Worm (Caenorhabditis elegans) whole organism, L1 larva: ENCODE data around the gene moc-2.

Experiments
- C16A3.4 ChIP-seq: fragments of 150-350 bp; optimal IDR thresholded peaks from 2 replicates; lab custom pipeline; 2014; ENCODE audit warnings: missing biosample characterization, missing genetic modification characterization
- F16B12.6 ChIP-seq: fragments of 150-350 bp; optimal IDR thresholded peaks from 2 replicates; lab custom pipeline; 2014; ENCODE audit warnings: missing biosample characterization, missing genetic modification characterization
- Y116A8C.19 ChIP-seq: sonication (generic microtip); optimal IDR thresholded peaks from 2 replicates; lab custom pipeline; 2016; ENCODE audit warnings: missing compliant biosample characterization, missing genetic modification characterization, borderline replicate concordance
- aha-1 ChIP-seq: fragments of 150-350 bp; optimal IDR thresholded peaks from 2 replicates; lab custom pipeline; 2014; ENCODE audit warnings: missing biosample characterization, missing genetic modification characterization
- ceh-63 ChIP-seq: fragments of 200-800 bp; sonication (Bioruptor generic); optimal IDR thresholded peaks from 2 replicates; lab custom pipeline; 2018; ENCODE audit warnings: mild to moderate bottlenecking, missing genetic modification characterization, missing compliant biosample characterization
- ceh-8 ChIP-seq: fragments of 200-800 bp; sonication (Bioruptor generic); optimal IDR thresholded peaks from 2 replicates; lab custom pipeline; 2018; ENCODE audit warnings: mild to moderate bottlenecking, missing genetic modification characterization, moderate library complexity, missing compliant biosample characterization
- ceh-82 ChIP-seq, 3 experiments: fragments of 150-350 bp in 1 of 3; sonication (generic microtip) in 2 of 3; optimal IDR thresholded peaks; 2 replicates each; lab custom pipeline; 2014 to 2017; ENCODE audit warnings: missing biosample characterization in 3 of 3, missing genetic modification characterization in 3 of 3
- ceh-88 ChIP-seq: fragments of 200-800 bp; sonication (Bioruptor generic); IDR thresholded peaks from 2 replicates; pipeline ENCODE4 v1.3.6; 2022; ENCODE audit warnings: missing genetic modification characterization, missing compliant biosample characterization
- ceh-90 ChIP-seq: sonication (generic microtip); optimal IDR thresholded peaks from 2 replicates; lab custom pipeline; 2016; ENCODE audit warnings: missing genetic modification characterization, missing compliant biosample characterization
- ces-1 ChIP-seq: fragments of 150-350 bp; optimal IDR thresholded peaks from 2 replicates; lab custom pipeline; 2014; ENCODE audit warnings: missing biosample characterization, missing genetic modification reagents, missing genetic modification characterization
- dpl-1 ChIP-seq, 3 experiments: fragments of 150-350 bp in 2 of 3; sonication (generic microtip) in 1 of 3; optimal IDR thresholded peaks; 2 replicates each; lab custom pipeline; 2014 to 2017; ENCODE audit warnings: missing biosample characterization in 3 of 3, missing genetic modification characterization in 3 of 3, missing genetic modification reagents in 3 of 3
- dsc-1 ChIP-seq: sonication (generic microtip); optimal IDR thresholded peaks from 2 replicates; lab custom pipeline; 2016; ENCODE audit warnings: mild to moderate bottlenecking, missing genetic modification characterization, missing compliant biosample characterization
- efl-3 ChIP-seq: fragments of 200-800 bp; sonication (Bioruptor generic); optimal IDR thresholded peaks from 2 replicates; lab custom pipeline; 2018; ENCODE audit warnings: mild to moderate bottlenecking, missing genetic modification characterization, missing compliant biosample characterization
- egl-27 ChIP-seq, 2 experiments: fragments of 150-350 bp in 1 of 2; sonication (generic microtip); optimal IDR thresholded peaks; 3 replicates each; lab custom pipeline; 2017 to 2018; ENCODE audit warnings: missing biosample characterization in 2 of 2, missing genetic modification characterization in 2 of 2, missing genetic modification reagents in 2 of 2
- elt-2 ChIP-seq: sonication (generic microtip); optimal IDR thresholded peaks from 2 replicates; lab custom pipeline; 2016; ENCODE audit warnings: missing genetic modification characterization, mild to moderate bottlenecking, inconsistent platforms, missing compliant biosample characterization, missing genetic modification reagents
- elt-3 ChIP-seq, 6 experiments: fragments of 150-350 bp in 1 of 6; sonication (generic microtip); optimal IDR thresholded peaks; 2 replicates each; lab custom pipeline; 2017 to 2018; ENCODE audit warnings: missing biosample characterization in 6 of 6, missing genetic modification characterization in 6 of 6, inconsistent platforms in 1 of 6
- ets-5 ChIP-seq: fragments of 200-800 bp; sonication (Bioruptor generic); IDR thresholded peaks from 2 replicates; pipeline ENCODE4 v1.3.6; 2022; ENCODE audit warnings: missing genetic modification characterization, missing compliant biosample characterization
- fkh-4 ChIP-seq: sonication (generic microtip); optimal IDR thresholded peaks from 2 replicates; lab custom pipeline; 2016; ENCODE audit warnings: missing compliant biosample characterization, missing genetic modification characterization, borderline replicate concordance
- fkh-8 ChIP-seq: sonication (generic microtip); optimal IDR thresholded peaks from 2 replicates; lab custom pipeline; 2016; ENCODE audit warnings: mild to moderate bottlenecking, missing genetic modification characterization, missing compliant biosample characterization
- grh-1 ChIP-seq: fragments of 200-800 bp; sonication (Bioruptor generic); IDR thresholded peaks from 2 replicates; pipeline ENCODE4 v1.3.6; 2022; ENCODE audit warnings: missing genetic modification reagents, missing genetic modification characterization, missing compliant biosample characterization
- hlh-4 ChIP-seq: sonication (generic microtip); optimal IDR thresholded peaks from 2 replicates; lab custom pipeline; 2016; ENCODE audit warnings: mild to moderate bottlenecking, missing genetic modification characterization, missing compliant biosample characterization
- irx-1 ChIP-seq: sonication (generic microtip); optimal IDR thresholded peaks from 2 replicates; lab custom pipeline; 2016; ENCODE audit warnings: missing genetic modification characterization, missing compliant biosample characterization
- isw-1 ChIP-seq: fragments of 200-800 bp; sonication (Bioruptor generic); IDR thresholded peaks from 2 replicates; pipeline ENCODE4 v1.3.6; 2022; ENCODE audit warnings: missing genetic modification characterization, missing compliant biosample characterization
- jun-1 ChIP-seq: fragments of 150-350 bp; optimal IDR thresholded peaks from 2 replicates; lab custom pipeline; 2014; ENCODE audit warnings: missing biosample characterization, missing genetic modification reagents, missing genetic modification characterization
- lin-14 ChIP-seq: fragments of 200-800 bp; sonication (Bioruptor generic); optimal IDR thresholded peaks from 2 replicates; lab custom pipeline; 2018; ENCODE audit warnings: mild to moderate bottlenecking, missing genetic modification characterization, moderate library complexity, missing compliant biosample characterization
- lin-15B ChIP-seq: fragments of 150-350 bp; sonication (generic microtip); optimal IDR thresholded peaks from 3 replicates; lab custom pipeline; 2014; ENCODE audit warnings: missing biosample characterization, missing genetic modification characterization
- lin-39 ChIP-seq: fragments of 150-350 bp; optimal IDR thresholded peaks from 2 replicates; lab custom pipeline; 2014; ENCODE audit warnings: missing biosample characterization, missing genetic modification reagents, missing genetic modification characterization
- lir-3 ChIP-seq: sonication (generic microtip); optimal IDR thresholded peaks from 2 replicates; lab custom pipeline; 2016; ENCODE audit warnings: mild to moderate bottlenecking, missing genetic modification characterization, moderate library complexity, missing compliant biosample characterization; ENCODE audit not compliant: poor library complexity
- lsy-2 ChIP-seq, 2 experiments: fragments of 150-350 bp; optimal IDR thresholded peaks; 2 replicates each; lab custom pipeline; 2014; ENCODE audit warnings: missing biosample characterization in 2 of 2, missing genetic modification characterization in 2 of 2
- mef-2 ChIP-seq: fragments of 150-350 bp; optimal IDR thresholded peaks from 2 replicates; lab custom pipeline; 2014; ENCODE audit warnings: missing biosample characterization, missing genetic modification characterization
- nhr-11 ChIP-seq: fragments of 150-350 bp; optimal IDR thresholded peaks from 2 replicates; lab custom pipeline; 2014; ENCODE audit warnings: missing biosample characterization, missing genetic modification characterization
- nhr-12 ChIP-seq: sonication (generic microtip); optimal IDR thresholded peaks from 2 replicates; lab custom pipeline; 2017; ENCODE audit warnings: missing biosample characterization, missing genetic modification characterization
- nhr-237 ChIP-seq: fragments of 150-350 bp; optimal IDR thresholded peaks from 2 replicates; lab custom pipeline; 2014; ENCODE audit warnings: missing biosample characterization, missing genetic modification characterization
- nhr-47 ChIP-seq: sonication (generic microtip); optimal IDR thresholded peaks from 2 replicates; lab custom pipeline; 2016; ENCODE audit warnings: mild to moderate bottlenecking, missing genetic modification characterization, moderate library complexity, missing compliant biosample characterization
- nhr-71 ChIP-seq: sonication (generic microtip); optimal IDR thresholded peaks from 2 replicates; lab custom pipeline; 2016; ENCODE audit warnings: mild to moderate bottlenecking, missing genetic modification characterization, moderate library complexity, missing compliant biosample characterization
- nhr-76 ChIP-seq: sonication (generic microtip); optimal IDR thresholded peaks from 2 replicates; lab custom pipeline; 2017; ENCODE audit warnings: missing biosample characterization, missing genetic modification characterization
- nhr-77 ChIP-seq: fragments of 150-350 bp; optimal IDR thresholded peaks from 2 replicates; lab custom pipeline; 2014; ENCODE audit warnings: missing biosample characterization, missing genetic modification characterization
- nhr-84 ChIP-seq: sonication (generic microtip); optimal IDR thresholded peaks from 2 replicates; lab custom pipeline; 2017; ENCODE audit warnings: missing biosample characterization, missing genetic modification characterization
- pax-3 ChIP-seq: fragments of 200-800 bp; sonication (Bioruptor generic); optimal IDR thresholded peaks from 2 replicates; lab custom pipeline; 2018; ENCODE audit warnings: mild to moderate bottlenecking, missing genetic modification characterization, moderate library complexity, missing compliant biosample characterization
- rnt-1 ChIP-seq: sonication (generic microtip); optimal IDR thresholded peaks from 2 replicates; lab custom pipeline; 2016; ENCODE audit warnings: mild to moderate bottlenecking, missing genetic modification characterization, moderate library complexity, missing compliant biosample characterization
- snpc-4 ChIP-seq: fragments of 150-350 bp; optimal IDR thresholded peaks from 2 replicates; lab custom pipeline; 2014; ENCODE audit warnings: missing biosample characterization, missing genetic modification characterization
- snu-23 ChIP-seq: sonication (generic microtip); optimal IDR thresholded peaks from 2 replicates; lab custom pipeline; 2016; ENCODE audit warnings: missing genetic modification characterization, missing compliant biosample characterization
- sox-4 ChIP-seq: sonication (generic microtip); optimal IDR thresholded peaks from 2 replicates; lab custom pipeline; 2016; ENCODE audit warnings: missing genetic modification characterization, missing compliant biosample characterization
- sup-37 ChIP-seq: fragments of 200-800 bp; sonication (Bioruptor generic); optimal IDR thresholded peaks from 2 replicates; lab custom pipeline; 2018; ENCODE audit warnings: mild to moderate bottlenecking, missing genetic modification characterization, missing compliant biosample characterization
- swsn-7 ChIP-seq: sonication (generic microtip); optimal IDR thresholded peaks from 2 replicates; lab custom pipeline; 2016; ENCODE audit warnings: missing genetic modification characterization, missing compliant biosample characterization
- tbx-2 ChIP-seq: sonication (generic microtip); optimal IDR thresholded peaks from 2 replicates; lab custom pipeline; 2016; ENCODE audit warnings: missing genetic modification characterization, missing compliant biosample characterization
- tlp-1 ChIP-seq: fragments of 150-350 bp; optimal IDR thresholded peaks from 2 replicates; lab custom pipeline; 2014; ENCODE audit warnings: missing biosample characterization, missing genetic modification characterization
- unc-30 ChIP-seq: sonication (generic microtip); optimal IDR thresholded peaks from 2 replicates; lab custom pipeline; 2017; ENCODE audit warnings: missing biosample characterization, missing genetic modification characterization
- unc-98 ChIP-seq: fragments of 200-800 bp; sonication (Bioruptor generic); IDR thresholded peaks from 2 replicates; pipeline ENCODE4 v1.3.6; 2022; ENCODE audit warnings: missing genetic modification characterization, missing compliant biosample characterization
- vab-15 ChIP-seq: sonication (generic microtip); optimal IDR thresholded peaks from 2 replicates; lab custom pipeline; 2017; ENCODE audit warnings: missing genotype, mild to moderate bottlenecking, missing genetic modification characterization, missing compliant biosample characterization
- xbp-1 ChIP-seq: sonication (generic microtip); optimal IDR thresholded peaks from 2 replicates; lab custom pipeline; 2016; ENCODE audit warnings: missing genetic modification characterization, missing compliant biosample characterization
- zag-1 ChIP-seq: fragments of 150-350 bp; optimal IDR thresholded peaks from 2 replicates; lab custom pipeline; 2014; ENCODE audit warnings: missing biosample characterization, missing genetic modification characterization
- zip-4 ChIP-seq: fragments of 200-800 bp; sonication (Bioruptor generic); optimal IDR thresholded peaks from 2 replicates; lab custom pipeline; 2018; ENCODE audit warnings: mild to moderate bottlenecking, missing genetic modification characterization, moderate library complexity, missing compliant biosample characterization
- ztf-4 ChIP-seq: fragments of 150-350 bp; optimal IDR thresholded peaks from 2 replicates; lab custom pipeline; 2014; ENCODE audit warnings: missing biosample characterization, missing genetic modification characterization

moc-2 gene

ce11 chrV:6541875-6542274 lies 37.9 kb upstream of the moc-2 start (continued):
- TF ChIP-seq lsy-2 (tag; optimal IDR thresholded peaks at IDR 0.05; lab: Kevin White, UChicago) (peak in 1 of 2 experiments; percentile 38), C16A3.4 (tag; lab: Kevin White, UChicago) (peak; percentile 2), ceh-63 (no peak), ceh-90 (tag; lab: Kevin White, UChicago) (no peak), efl-3 (GFP tag; lab: Kevin White, UChicago) (no peak), ets-5 (GFP tag; lab: Robert Waterston, UW) (no peak), egl-27 (tag; optimal IDR thresholded peaks at IDR 0.05; lab: Kevin White, UChicago) (no peak), hlh-4 (no peak), mef-2 (tag; lab: Kevin White, UChicago) (no peak), isw-1 (GFP tag; lab: Robert Waterston, UW) (no peak), nhr-47 (no peak), ceh-82 (tag; optimal IDR thresholded peaks at IDR 0.05; lab: Kevin White, UChicago) (no peak), nhr-84 (tag; lab: Kevin White, UChicago) (no peak), nhr-71 (tag; lab: Kevin White, UChicago) (peak; percentile 32), sox-4 (no peak), jun-1 (tag; lab: Kevin White, UChicago) (no peak), xbp-1 (no peak), vab-15 (no peak), dsc-1 (tag; lab: Kevin White, UChicago) (no peak), unc-98 (GFP tag; lab: Robert Waterston, UW) (no peak), sup-37 (no peak), pax-3 (tag; lab: Kevin White, UChicago) (no peak), ceh-8 (GFP tag; lab: Kevin White, UChicago) (no peak), snu-23 (GFP tag; lab: Kevin White, UChicago) (peak; percentile 47), swsn-7 (tag; lab: Kevin White, UChicago) (no peak), fkh-4 (no peak), nhr-12 (no peak), nhr-237 (tag; lab: Kevin White, UChicago) (no peak), nhr-11 (tag; lab: Kevin White, UChicago) (no peak), lin-14 (GFP tag; lab: Kevin White, UChicago) (peak; percentile 80), tlp-1 (no peak), tbx-2 (tag; lab: Kevin White, UChicago) (no peak), aha-1 (tag; lab: Kevin White, UChicago) (no peak), ceh-88 (GFP tag; lab: Robert Waterston, UW) (no peak), elt-2 (tag; lab: Kevin White, UChicago) (no peak), elt-3 (tag; optimal IDR thresholded peaks at IDR 0.05; lab: Kevin White, UChicago) (peak in 1 of 6 experiments; percentile 48), snpc-4 (tag; lab: Kevin White, UChicago) (no peak), zag-1 (no peak), rnt-1 (tag; lab: Kevin White, UChicago) (no peak), grh-1 (GFP tag; lab: Robert Waterston, UW) (no peak), fkh-8 (tag; lab: Kevin White, UChicago) (no peak), nhr-76 (no peak), Y116A8C.19 (no peak), lir-3 (tag; lab: Kevin White, UChicago) (no peak), irx-1 (no peak), lin-39 (tag; lab: Kevin White, UChicago) (no peak), dpl-1 (GFP tag; optimal IDR thresholded peaks at IDR 0.05; lab: Kevin White, UChicago) (peak in 1 of 3 experiments; percentile 12), F16B12.6 (tag; lab: Kevin White, UChicago) (no peak), ces-1 (GFP tag; lab: Kevin White, UChicago) (no peak), nhr-77 (tag; lab: Kevin White, UChicago) (no peak), ztf-4 (tag; lab: Kevin White, UChicago) (no peak), zip-4 (GFP tag; lab: Kevin White, UChicago) (no peak), lin-15B (tag; lab: Kevin White, UChicago) (no peak), unc-30 (tag; lab: Kevin White, UChicago) (no peak)
